Worm (Caenorhabditis elegans): ENCODE data around the gene bcmo-2.

The bcmo-2 gene

DNA sequence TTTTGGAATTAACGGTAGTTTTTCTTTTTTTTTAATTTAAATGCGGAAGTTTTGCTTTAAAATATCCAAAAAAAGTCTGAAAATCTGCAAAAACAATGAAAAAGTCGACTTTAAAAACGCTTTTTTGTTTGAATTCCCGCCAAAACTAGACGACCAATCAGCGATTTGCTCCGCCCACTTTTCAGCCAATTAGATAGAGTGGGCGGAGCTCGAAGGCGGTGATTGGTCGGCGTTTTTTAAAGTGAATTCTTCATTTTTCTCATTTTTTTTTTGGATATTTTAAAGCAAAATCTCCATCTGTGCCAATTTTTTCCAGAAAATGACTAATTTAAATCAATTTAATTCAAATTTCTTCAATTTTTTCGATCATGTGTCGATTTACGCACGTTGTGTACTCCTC lies 20.6 kb upstream of the bcmo-2 start:
- TF ChIP-seq snpc-4 (tag; optimal IDR thresholded peaks at IDR 0.05) (no peak), hlh-1 (tag; optimal IDR thresholded peaks at IDR 0.05) (no peak), elt-1 (tag; optimal IDR thresholded peaks at IDR 0.05; ENCODE audit: borderline replicate concordance, insufficient read depth) (no peak), ceh-43 (GFP tag; optimal IDR thresholded peaks at IDR 0.05) (no peak), ham-2 (GFP tag; optimal IDR thresholded peaks at IDR 0.05) (no peak), unc-120 (tag; optimal IDR thresholded peaks at IDR 0.05; ENCODE audit: poor library complexity, severe bottlenecking) (no peak), tbx-8 (GFP tag; optimal IDR thresholded peaks at IDR 0.05) (no peak), pha-4 (tag; optimal IDR thresholded peaks at IDR 0.05) (no peak), nhr-76 (tag; optimal IDR thresholded peaks at IDR 0.05) (no peak), lin-13 (tag; optimal IDR thresholded peaks at IDR 0.05) (no peak), drap-1 (GFP tag; optimal IDR thresholded peaks at IDR 0.05) (no peak), cnd-1 (tag; optimal IDR thresholded peaks at IDR 0.05) (no peak), M03D4.4 (tag; optimal IDR thresholded peaks at IDR 0.05) (no peak), zip-8 (tag; optimal IDR thresholded peaks at IDR 0.05) (no peak), sem-2 (GFP tag; optimal IDR thresholded peaks at IDR 0.05) (no peak), elt-3 (tag; optimal IDR thresholded peaks at IDR 0.05) (no peak), blmp-1 (tag; optimal IDR thresholded peaks at IDR 0.05) (no peak)

DNA sequence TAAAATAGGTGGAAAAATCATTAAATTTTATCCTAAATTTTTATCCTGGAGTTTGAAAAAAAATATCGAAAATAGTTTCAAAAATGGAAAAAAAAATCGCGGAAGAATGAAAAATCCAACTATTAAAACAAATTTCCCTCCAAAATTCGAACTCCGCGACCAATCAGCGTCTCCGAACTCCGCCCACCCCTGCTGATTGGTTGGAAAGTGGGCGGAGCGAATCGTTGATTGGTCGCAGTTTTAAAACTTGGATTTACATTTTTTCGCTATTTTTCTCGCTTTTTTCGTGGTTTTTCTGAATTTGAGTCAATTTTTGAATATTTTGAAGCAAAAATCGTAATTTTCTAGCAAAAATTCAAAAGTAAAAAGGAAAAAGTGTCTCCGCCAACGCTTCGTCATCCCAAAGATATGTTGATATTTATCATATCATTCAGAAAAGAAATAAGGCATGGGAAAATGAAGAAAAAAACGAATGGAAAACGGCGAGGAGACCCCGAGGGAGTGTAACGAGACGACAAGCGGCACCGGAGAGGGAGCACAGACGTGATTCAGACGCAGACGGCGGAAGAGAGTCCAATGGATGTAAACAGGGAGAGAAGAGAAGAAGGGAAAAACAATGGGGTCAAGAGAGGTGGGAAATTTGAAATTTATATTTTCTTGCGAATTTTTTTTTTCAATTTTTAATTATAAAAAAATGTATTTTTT lies 20.0 kb upstream of the bcmo-2 start:
- no peak for TF ChIP-seq sem-2 (GFP tag; optimal IDR thresholded peaks at IDR 0.05)
- peak; percentile 36 for TF ChIP-seq unc-62 (GFP tag; optimal IDR thresholded peaks at IDR 0.05)
- no peak for TF ChIP-seq ceh-43 (GFP tag; optimal IDR thresholded peaks at IDR 0.05)
- no peak for TF ChIP-seq flh-1 (GFP tag; optimal IDR thresholded peaks at IDR 0.05)
- TF ChIP-seq mep-1 (tag; optimal IDR thresholded peaks at IDR 0.05), result peak; percentile 2
- peak; percentile 38 for TF ChIP-seq lin-13 (tag; optimal IDR thresholded peaks at IDR 0.05)
- TF ChIP-seq ztf-11 (tag; optimal IDR thresholded peaks at IDR 0.05), result no peak
- TF ChIP-seq hlh-1 (tag; optimal IDR thresholded peaks at IDR 0.05), result peak; percentile 58
- TF ChIP-seq pha-4 (tag; optimal IDR thresholded peaks at IDR 0.05), result peak; percentile 70
- TF ChIP-seq bed-3 (GFP tag; optimal IDR thresholded peaks at IDR 0.05), result no peak

DNA sequence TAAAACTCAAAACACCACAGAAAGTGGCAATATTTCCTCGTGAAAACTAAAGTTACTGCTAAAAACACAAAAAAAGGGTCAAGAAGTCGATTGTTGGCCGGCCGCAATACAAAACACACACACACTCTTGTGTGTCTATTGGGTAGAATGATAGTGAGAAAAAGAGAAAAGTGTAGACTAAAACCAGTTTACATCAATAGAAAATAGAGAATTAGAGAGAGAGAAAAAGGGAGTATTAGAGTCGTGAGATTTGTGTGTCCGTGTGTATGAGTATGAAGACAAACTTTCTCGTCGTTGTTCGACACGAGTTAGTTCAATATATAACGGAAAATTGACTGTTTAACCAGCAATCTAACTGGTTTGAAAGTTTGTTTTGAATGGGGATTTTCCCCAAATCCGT lies 18.8 kb upstream of the bcmo-2 start:
- TF ChIP-seq unc-120 (tag; optimal IDR thresholded peaks at IDR 0.05; ENCODE audit: poor library complexity, severe bottlenecking) (no peak), lin-13 (tag; optimal IDR thresholded peaks at IDR 0.05) (no peak), blmp-1 (tag; optimal IDR thresholded peaks at IDR 0.05) (no peak), ceh-43 (GFP tag; optimal IDR thresholded peaks at IDR 0.05) (no peak), zip-8 (tag; optimal IDR thresholded peaks at IDR 0.05) (no peak), elt-1 (tag; optimal IDR thresholded peaks at IDR 0.05; ENCODE audit: borderline replicate concordance, insufficient read depth) (no peak), lsy-2 (tag; optimal IDR thresholded peaks at IDR 0.05) (no peak), sptf-1 (tag; optimal IDR thresholded peaks at IDR 0.05) (no peak), bed-3 (GFP tag; optimal IDR thresholded peaks at IDR 0.05) (no peak), mls-2 (tag; optimal IDR thresholded peaks at IDR 0.05) (no peak), nhr-12 (tag; optimal IDR thresholded peaks at IDR 0.05) (no peak), tbx-8 (GFP tag; optimal IDR thresholded peaks at IDR 0.05) (no peak), ham-2 (GFP tag; optimal IDR thresholded peaks at IDR 0.05) (no peak), nhr-76 (tag; optimal IDR thresholded peaks at IDR 0.05) (no peak), unc-62 (GFP tag; optimal IDR thresholded peaks at IDR 0.05) (no peak), nhr-28 (tag; optimal IDR thresholded peaks at IDR 0.05) (no peak), lin-32 (GFP tag; optimal IDR thresholded peaks at IDR 0.05) (no peak)

DNA sequence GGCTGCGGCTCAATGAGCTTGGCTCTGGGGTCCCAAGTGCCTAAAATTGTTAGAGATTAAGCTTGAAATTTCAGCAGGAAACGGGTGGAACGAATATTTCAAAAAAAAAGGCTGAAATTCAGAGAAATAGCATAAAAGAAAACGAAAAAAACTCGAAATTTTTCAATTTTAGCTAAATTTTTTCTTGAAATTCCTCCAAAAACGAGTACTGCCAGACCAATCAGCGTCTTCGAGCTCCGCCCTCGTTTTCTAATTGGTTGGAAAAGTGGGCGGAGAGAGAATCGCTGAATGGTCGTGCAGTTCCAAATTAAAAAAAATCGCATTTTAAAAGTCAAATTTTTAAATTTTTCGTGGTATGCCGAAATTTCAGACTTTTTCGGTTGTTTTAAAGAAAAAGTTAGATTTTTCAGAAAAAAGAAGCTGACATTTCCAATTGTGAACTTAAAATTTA lies 17.3 kb upstream of the bcmo-2 start, which contains the start of gene plpp-1.1:
plpp-1.1 (minus strand) TSS at position 51 of the 451 bp plus-strand sequence.
- TF ChIP-seq mep-1 (tag; optimal IDR thresholded peaks at IDR 0.05) (no peak), pha-4 (tag; optimal IDR thresholded peaks at IDR 0.05) (no peak), flh-1 (GFP tag; optimal IDR thresholded peaks at IDR 0.05) (no peak), unc-120 (tag; optimal IDR thresholded peaks at IDR 0.05; ENCODE audit: poor library complexity, severe bottlenecking) (no peak), ham-2 (GFP tag; optimal IDR thresholded peaks at IDR 0.05) (no peak), unc-39 (tag; optimal IDR thresholded peaks at IDR 0.05) (no peak), nhr-237 (tag; optimal IDR thresholded peaks at IDR 0.05) (no peak), nhr-28 (tag; optimal IDR thresholded peaks at IDR 0.05) (no peak), drap-1 (GFP tag; optimal IDR thresholded peaks at IDR 0.05) (no peak), snpc-4 (tag; optimal IDR thresholded peaks at IDR 0.05) (no peak), ces-1 (GFP tag; optimal IDR thresholded peaks at IDR 0.05) (no peak), elt-1 (tag; optimal IDR thresholded peaks at IDR 0.05; ENCODE audit: borderline replicate concordance, insufficient read depth) (no peak), nhr-2 (tag; optimal IDR thresholded peaks at IDR 0.05) (no peak), blmp-1 (tag; optimal IDR thresholded peaks at IDR 0.05) (no peak), mls-2 (tag; optimal IDR thresholded peaks at IDR 0.05) (no peak), ztf-11 (tag; optimal IDR thresholded peaks at IDR 0.05) (no peak)
